Worm (Caenorhabditis elegans): ENCODE measurements around the gene kmo-1.
A peak's percentile ranks its signal among the peaks of the same experiment; 100 is the strongest.

kmo-1 gene

DNA sequence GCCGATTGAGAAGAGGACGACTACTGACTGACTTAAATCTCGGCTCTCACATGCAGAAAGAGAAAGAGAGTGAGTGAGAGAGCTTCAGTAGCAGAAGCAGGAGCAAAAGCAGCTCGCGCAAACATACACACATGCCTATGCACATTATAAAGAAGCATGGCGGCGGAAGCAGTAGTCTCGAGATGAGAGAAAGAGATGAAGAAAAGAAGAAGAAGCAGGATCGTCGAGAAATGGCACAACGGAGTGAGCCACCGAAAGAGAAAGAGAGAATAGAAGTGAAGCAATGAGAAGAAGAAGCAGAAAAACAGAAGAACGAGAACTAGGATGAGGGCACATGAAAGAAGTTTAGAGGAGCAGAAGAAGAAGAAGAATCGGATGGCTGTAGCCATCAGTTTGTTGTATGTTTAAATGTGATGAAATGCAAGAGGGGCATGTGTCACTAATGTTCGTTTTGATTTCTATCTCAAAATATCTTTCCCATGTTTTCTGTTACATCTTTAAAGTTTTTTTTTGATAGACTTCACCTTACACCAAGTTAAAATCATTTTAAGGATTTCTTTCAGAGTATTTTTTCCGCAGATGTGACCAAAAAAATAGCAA lies 43.3 kb downstream of the kmo-1 start (continued):
- TF ChIP-seq F37D6.2 (tag; optimal IDR thresholded peaks at IDR 0.05) (peak; percentile 59), mes-2 (tag; optimal IDR thresholded peaks at IDR 0.05; ENCODE audit: poor library complexity, severe bottlenecking) (peak; percentile 34), mdl-1 (tag; optimal IDR thresholded peaks at IDR 0.05) (peak in 1 of 2 experiments; percentile 90), lin-39 (tag; optimal IDR thresholded peaks at IDR 0.05) (no peak), hlh-11 (tag; optimal IDR thresholded peaks at IDR 0.05) (peak; percentile 25), lsy-2 (tag; optimal IDR thresholded peaks at IDR 0.05) (peak; percentile 28 to 49), ctbp-1 (GFP tag; IDR thresholded peaks at IDR 0.05) (peak; percentile 81), nhr-6 (tag; optimal IDR thresholded peaks at IDR 0.05) (peak; percentile 39)

DNA sequence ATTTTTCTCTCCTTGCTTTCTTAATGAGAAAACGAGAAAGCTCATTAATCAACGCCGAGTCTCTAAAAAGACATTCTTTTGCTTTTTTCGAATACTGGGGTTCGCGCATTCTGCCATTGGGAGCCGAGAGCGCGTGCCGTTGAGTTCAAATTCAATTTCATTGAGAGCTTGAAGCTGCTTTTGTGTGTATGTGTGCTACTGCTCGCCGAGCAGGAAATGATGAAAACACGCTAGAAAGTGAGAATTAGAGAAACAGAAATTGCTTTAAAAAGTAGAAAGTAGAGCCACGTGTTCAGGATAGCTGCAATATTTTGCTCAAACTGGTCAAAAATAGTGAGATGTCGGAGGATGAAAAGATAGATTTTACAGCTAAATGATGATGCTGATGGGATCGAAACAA lies 44.6 kb downstream of the kmo-1 start:
- no peak for TF ChIP-seq ZK337.2 (GFP tag; IDR thresholded peaks at IDR 0.05)
- TF ChIP-seq zfp-2 (tag; optimal IDR thresholded peaks at IDR 0.05) = no peak
- peak; percentile 40 for TF ChIP-seq mxl-3 (GFP tag; optimal IDR thresholded peaks at IDR 0.05)
- TF ChIP-seq spr-1 (tag; optimal IDR thresholded peaks at IDR 0.05) = no peak
- TF ChIP-seq ceh-44 (GFP tag; IDR thresholded peaks at IDR 0.05) = no peak
- TF ChIP-seq daf-16 (GFP tag; optimal IDR thresholded peaks at IDR 0.05) = peak in 1 of 2 experiments; percentile 3
- TF ChIP-seq daf-16 (tag; optimal IDR thresholded peaks at IDR 0.05) = no peak
- peak in 1 of 2 experiments; percentile 2 for TF ChIP-seq hif-1 (tag; optimal IDR thresholded peaks at IDR 0.05)
- TF ChIP-seq nhr-11 (tag; optimal IDR thresholded peaks at IDR 0.05) = peak; percentile 2
- peak in 1 of 2 experiments; percentile 68 for TF ChIP-seq mdl-1 (tag; optimal IDR thresholded peaks at IDR 0.05)
- no peak for TF ChIP-seq F10B5.3 (tag; optimal IDR thresholded peaks at IDR 0.05)
- peak; percentile 82 for TF ChIP-seq aha-1 (tag)
- TF ChIP-seq ctbp-1 (GFP tag; IDR thresholded peaks at IDR 0.05) = peak; percentile 66; the same call in 1 of the 2 replicates
- peak; percentile 88 for TF ChIP-seq ces-1 (GFP tag; optimal IDR thresholded peaks at IDR 0.05)
- TF ChIP-seq zip-11 (GFP tag; IDR thresholded peaks at IDR 0.05) = no peak
- peak in 1 of 2 experiments; percentile 29 for TF ChIP-seq lsy-2 (tag; optimal IDR thresholded peaks at IDR 0.05)
- peak; percentile 3 for TF ChIP-seq F37D6.2 (tag; optimal IDR thresholded peaks at IDR 0.05)
- peak; percentile 94 for TF ChIP-seq fkh-10 (GFP tag; optimal IDR thresholded peaks at IDR 0.05)
- TF ChIP-seq attf-4 (tag; optimal IDR thresholded peaks at IDR 0.05) = no peak
- TF ChIP-seq ceh-32 (tag; optimal IDR thresholded peaks at IDR 0.05; ENCODE audit: poor library complexity) = peak; percentile 28
- peak; percentile 64 for TF ChIP-seq hlh-30 (tag; optimal IDR thresholded peaks at IDR 0.05; ENCODE audit: insufficient read depth)
- TF ChIP-seq mep-1 (tag; optimal IDR thresholded peaks at IDR 0.05) = peak; percentile 18

- TF ChIP-seq F37D6.2 (tag; optimal IDR thresholded peaks at IDR 0.05) = peak; percentile 72
- TF ChIP-seq lsy-2 (tag; optimal IDR thresholded peaks at IDR 0.05) = peak in 1 of 2 experiments; percentile 9
- no peak for TF ChIP-seq lin-29 (GFP tag; IDR thresholded peaks at IDR 0.05)
- TF ChIP-seq ces-1 (GFP tag; optimal IDR thresholded peaks at IDR 0.05) = no peak
- no peak for TF ChIP-seq mxl-2 (GFP tag; conservative IDR thresholded peaks at IDR 0.05)
- TF ChIP-seq duxl-1 (tag; optimal IDR thresholded peaks at IDR 0.05; ENCODE audit: poor library complexity) = no peak
- TF ChIP-seq spr-1 (tag; optimal IDR thresholded peaks at IDR 0.05) = no peak
- no peak for TF ChIP-seq madf-9 (GFP tag; conservative IDR thresholded peaks at IDR 0.05)
- no peak for TF ChIP-seq vab-7 (GFP tag; IDR thresholded peaks at IDR 0.05)
- no peak for TF ChIP-seq daf-16 (GFP tag; optimal IDR thresholded peaks at IDR 0.05)
- no peak for TF ChIP-seq daf-16 (tag; optimal IDR thresholded peaks at IDR 0.05)
- TF ChIP-seq daf-8 (GFP tag; IDR thresholded peaks at IDR 0.05) = no peak
- TF ChIP-seq madf-5 (GFP tag; IDR thresholded peaks at IDR 0.05) = no peak
- TF ChIP-seq aha-1 (tag) = peak; percentile 98
- no peak for TF ChIP-seq mes-2 (tag; optimal IDR thresholded peaks at IDR 0.05; ENCODE audit: poor library complexity, severe bottlenecking)
- no peak for TF ChIP-seq dve-1 (tag; optimal IDR thresholded peaks at IDR 0.05; ENCODE audit: insufficient read depth)
- no peak for TF ChIP-seq pha-4 (GFP tag; IDR thresholded peaks at IDR 0.05)
- TF ChIP-seq pha-4 (tag; optimal IDR thresholded peaks at IDR 0.05) = no peak
- TF ChIP-seq set-16 (GFP tag; IDR thresholded peaks at IDR 0.05) = peak; percentile 98
- no peak for TF ChIP-seq tra-1 (GFP tag; IDR thresholded peaks at IDR 0.05)
- TF ChIP-seq mep-1 (tag; optimal IDR thresholded peaks at IDR 0.05) = peak; percentile 5
- TF ChIP-seq ceh-20 (GFP tag; IDR thresholded peaks at IDR 0.05) = peak; percentile 28; the same call in 1 of the 2 replicates
- no peak for TF ChIP-seq nhr-41 (GFP tag; IDR thresholded peaks at IDR 0.05)
- no peak; the same call in 1 of the 2 replicates for TF ChIP-seq arid-1 (GFP tag; conservative IDR thresholded peaks at IDR 0.05)
- peak; percentile 59; the same call in 1 of the 2 replicates for TF ChIP-seq dmd-8 (GFP tag; IDR thresholded peaks at IDR 0.05)
- TF ChIP-seq zip-2 (tag; optimal IDR thresholded peaks at IDR 0.05) = no peak
- TF ChIP-seq fkh-10 (GFP tag; optimal IDR thresholded peaks at IDR 0.05) = peak; percentile 47
- no peak for TF ChIP-seq nhr-6 (tag; optimal IDR thresholded peaks at IDR 0.05)
- peak; percentile 31 for TF ChIP-seq hlh-30 (tag; optimal IDR thresholded peaks at IDR 0.05; ENCODE audit: insufficient read depth)
- no peak for TF ChIP-seq ceh-44 (GFP tag; IDR thresholded peaks at IDR 0.05)
- 0 out of 2 replicates have a peak, but pooled peaks have one; percentile 5 for TF ChIP-seq Y48G9A.11 (GFP tag; IDR thresholded peaks at IDR 0.05)
Observed at ce11 chrV:12024273-12024672, 46.0 kb downstream of the kmo-1 start.
